Fruit fly (Drosophila melanogaster) whole organism, embryonic: ENCODE results near the gene CG33932.

Experiments used
- CG17385 ChIP-seq: fragments of 200-800 bp; sonication (Bioruptor generic); optimal IDR thresholded peaks from 3 replicates; lab custom pipeline; 2018; ENCODE audit warnings: missing biosample characterization, mild to moderate bottlenecking, missing genetic modification characterization
- CG1792 ChIP-seq: fragments of 200-800 bp; sonication (Bioruptor generic); optimal IDR thresholded peaks from 2 replicates; lab custom pipeline; 2016; ENCODE audit warnings: missing biosample characterization, missing genetic modification characterization
- CG4820 ChIP-seq: fragments of 200-800 bp; sonication (Bioruptor generic); optimal IDR thresholded peaks from 3 replicates; lab custom pipeline; 2016; ENCODE audit warnings: missing biosample characterization, missing genetic modification characterization
- grn ChIP-seq: fragments of 200-800 bp; sonication (Bioruptor generic); optimal IDR thresholded peaks from 3 replicates; lab custom pipeline; 2017; ENCODE audit warnings: missing biosample characterization, missing genetic modification characterization
- pnt ChIP-seq: fragments of 200-800 bp; sonication (Bioruptor generic); optimal IDR thresholded peaks from 3 replicates; lab custom pipeline; 2016; ENCODE audit warnings: missing biosample characterization, missing genetic modification characterization

dm6 chrX:19754705-19755403 is 10.6 kb downstream of the CG33932 start:
- TF ChIP-seq grn (GFP tag; lab: Kevin White, UChicago) (peak; percentile 31), CG1792 (GFP tag; lab: Kevin White, UChicago) (no peak), CG17385 (GFP tag; lab: Kevin White, UChicago) (no peak), pnt (GFP tag; lab: Kevin White, UChicago) (no peak), CG4820 (GFP tag; lab: Kevin White, UChicago) (no peak)
